Worm (Caenorhabditis elegans) whole organism, L1 larva: ENCODE data around the gene C46F11.4.

Experiments
- blmp-1 ChIP-seq: fragments of 150-350 bp; optimal IDR thresholded peaks from 2 replicates; lab custom pipeline; 2014; ENCODE audit warnings: missing biosample characterization, missing genetic modification characterization
- ceh-8 ChIP-seq: fragments of 200-800 bp; sonication (Bioruptor generic); optimal IDR thresholded peaks from 2 replicates; lab custom pipeline; 2018; ENCODE audit warnings: mild to moderate bottlenecking, missing genetic modification characterization, moderate library complexity, missing compliant biosample characterization
- dpl-1 ChIP-seq, 3 experiments: fragments of 150-350 bp in 2 of 3; sonication (generic microtip) in 1 of 3; optimal IDR thresholded peaks; 2 replicates each; lab custom pipeline; 2014 to 2017; ENCODE audit warnings: missing biosample characterization in 3 of 3, missing genetic modification characterization in 3 of 3, missing genetic modification reagents in 3 of 3
- efl-1 ChIP-seq, 4 experiments: fragments of 150-350 bp; optimal IDR thresholded peaks in 3 of 4; peaks in 1 of 4; 1 replicate in 1 of 4; 2 replicates in 3 of 4; lab custom pipeline; 2014; ENCODE audit warnings: missing biosample characterization in 2 of 4, missing genetic modification characterization in 2 of 4, missing genetic modification reagents in 2 of 4
- egl-13 ChIP-seq: sonication (generic microtip); optimal IDR thresholded peaks from 2 replicates; lab custom pipeline; 2016; ENCODE audit warnings: missing genotype, missing genetic modification reagents, missing genetic modification characterization, missing compliant biosample characterization
- fkh-10 ChIP-seq: sonication (generic microtip); optimal IDR thresholded peaks from 2 replicates; lab custom pipeline; 2017; ENCODE audit warnings: missing biosample characterization, missing genetic modification reagents, missing genetic modification characterization
- hpl-2 ChIP-seq: fragments of 150-350 bp; optimal IDR thresholded peaks from 2 replicates; lab custom pipeline; 2014; ENCODE audit warnings: missing biosample characterization, missing genetic modification reagents, missing genetic modification characterization
- lin-14 ChIP-seq: fragments of 200-800 bp; sonication (Bioruptor generic); optimal IDR thresholded peaks from 2 replicates; lab custom pipeline; 2018; ENCODE audit warnings: mild to moderate bottlenecking, missing genetic modification characterization, moderate library complexity, missing compliant biosample characterization
- lir-3 ChIP-seq: sonication (generic microtip); optimal IDR thresholded peaks from 2 replicates; lab custom pipeline; 2016; ENCODE audit warnings: mild to moderate bottlenecking, missing genetic modification characterization, moderate library complexity, missing compliant biosample characterization; ENCODE audit not compliant: poor library complexity
- lsy-2 ChIP-seq, 2 experiments: fragments of 150-350 bp; optimal IDR thresholded peaks; 2 replicates each; lab custom pipeline; 2014; ENCODE audit warnings: missing biosample characterization in 2 of 2, missing genetic modification characterization in 2 of 2
- nhr-12 ChIP-seq: sonication (generic microtip); optimal IDR thresholded peaks from 2 replicates; lab custom pipeline; 2017; ENCODE audit warnings: missing biosample characterization, missing genetic modification characterization
- nhr-85 ChIP-seq: sonication (generic microtip); peaks from one replicate; lab custom pipeline; 2016; ENCODE audit warnings: missing genetic modification characterization, inconsistent platforms, missing compliant biosample characterization
- nhr-90 ChIP-seq: sonication (generic microtip); optimal IDR thresholded peaks from 2 replicates; lab custom pipeline; 2016; ENCODE audit warnings: mild to moderate bottlenecking, missing genetic modification characterization, missing compliant biosample characterization; ENCODE audit not compliant: poor library complexity
- pqm-1 ChIP-seq: sonication (generic microtip); optimal IDR thresholded peaks from 3 replicates; lab custom pipeline; 2017; ENCODE audit warnings: missing biosample characterization, missing genetic modification characterization
- rnt-1 ChIP-seq: sonication (generic microtip); optimal IDR thresholded peaks from 2 replicates; lab custom pipeline; 2016; ENCODE audit warnings: mild to moderate bottlenecking, missing genetic modification characterization, moderate library complexity, missing compliant biosample characterization
- sup-37 ChIP-seq: fragments of 200-800 bp; sonication (Bioruptor generic); optimal IDR thresholded peaks from 2 replicates; lab custom pipeline; 2018; ENCODE audit warnings: mild to moderate bottlenecking, missing genetic modification characterization, missing compliant biosample characterization
- tlp-1 ChIP-seq: fragments of 150-350 bp; optimal IDR thresholded peaks from 2 replicates; lab custom pipeline; 2014; ENCODE audit warnings: missing biosample characterization, missing genetic modification characterization
- unc-30 ChIP-seq: sonication (generic microtip); optimal IDR thresholded peaks from 2 replicates; lab custom pipeline; 2017; ENCODE audit warnings: missing biosample characterization, missing genetic modification characterization
- zag-1 ChIP-seq: fragments of 150-350 bp; optimal IDR thresholded peaks from 2 replicates; lab custom pipeline; 2014; ENCODE audit warnings: missing biosample characterization, missing genetic modification characterization
- ztf-11 ChIP-seq, 2 experiments: sonication (generic microtip); optimal IDR thresholded peaks; 2 replicates each; lab custom pipeline; 2016 to 2017; ENCODE audit warnings: missing genetic modification characterization in 2 of 2, missing biosample characterization in 1 of 2, missing compliant biosample characterization in 1 of 2

Gene C46F11.4

DNA sequence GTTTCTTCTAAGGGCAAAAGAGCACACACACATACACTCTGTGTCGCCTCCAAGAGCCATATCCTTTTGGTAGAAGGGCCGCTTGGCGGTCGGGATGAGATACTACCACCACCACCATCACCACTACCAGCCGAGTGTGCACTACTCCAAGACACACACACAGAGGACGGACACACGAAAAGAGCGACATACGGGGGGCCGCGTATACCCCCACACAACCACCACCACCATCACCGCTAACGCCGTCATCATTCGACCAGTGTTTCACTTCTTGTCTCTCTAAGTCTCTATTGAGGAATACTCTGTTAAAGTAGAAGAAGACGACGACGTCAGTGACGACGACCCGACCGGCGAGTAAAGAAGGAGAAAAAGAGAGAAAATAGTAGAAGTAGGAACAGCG lies 43.5 kb downstream of the C46F11.4 start (continued):
- TF ChIP-seq ceh-8 (GFP tag; lab: Kevin White, UChicago) (peak; percentile 28), rnt-1 (tag; lab: Kevin White, UChicago) (peak; percentile 12), lsy-2 (tag; optimal IDR thresholded peaks at IDR 0.05; lab: Kevin White, UChicago) (peak in 1 of 2 experiments; percentile 43), nhr-12 (tag; lab: Kevin White, UChicago) (no peak), ztf-11 (tag; optimal IDR thresholded peaks at IDR 0.05; lab: Kevin White, UChicago) (peak in 1 of 2 experiments; percentile 53), fkh-10 (GFP tag; lab: Kevin White, UChicago) (no peak)

DNA sequence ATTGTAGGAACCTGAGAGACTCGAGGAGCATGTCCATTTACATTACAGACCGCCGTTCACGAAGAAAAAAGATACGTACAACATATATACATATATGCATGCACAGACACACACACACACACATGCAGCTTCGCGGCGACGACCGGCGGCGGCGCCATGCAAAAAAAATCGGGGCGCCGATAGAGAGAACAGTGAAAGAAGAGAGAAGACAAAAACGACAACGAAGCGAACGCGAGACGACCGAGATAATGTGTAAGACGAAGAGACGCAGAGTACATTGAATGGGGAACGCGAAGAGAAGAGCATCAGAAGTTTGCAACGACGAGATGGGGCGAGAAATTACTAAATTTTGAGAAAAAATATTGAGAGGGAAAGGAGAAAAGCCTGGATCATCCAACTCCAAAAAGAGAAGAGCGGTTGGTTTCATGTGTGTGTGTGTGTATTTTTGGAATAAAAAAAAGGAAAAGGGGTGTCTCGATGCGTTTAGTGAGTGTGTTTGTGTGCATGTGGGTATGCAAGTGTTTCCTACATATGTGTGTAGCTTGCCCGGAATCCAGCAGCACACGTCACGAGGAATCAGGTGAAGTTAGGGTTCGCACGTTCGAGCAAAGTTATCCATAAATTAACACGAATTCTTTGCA lies 44.4 kb downstream of the C46F11.4 start:
- no peak for TF ChIP-seq tlp-1
- peak; percentile 77 for TF ChIP-seq lin-14 (GFP tag; lab: Kevin White, UChicago)
- TF ChIP-seq blmp-1 (tag; lab: Kevin White, UChicago) = peak; percentile 43

DNA sequence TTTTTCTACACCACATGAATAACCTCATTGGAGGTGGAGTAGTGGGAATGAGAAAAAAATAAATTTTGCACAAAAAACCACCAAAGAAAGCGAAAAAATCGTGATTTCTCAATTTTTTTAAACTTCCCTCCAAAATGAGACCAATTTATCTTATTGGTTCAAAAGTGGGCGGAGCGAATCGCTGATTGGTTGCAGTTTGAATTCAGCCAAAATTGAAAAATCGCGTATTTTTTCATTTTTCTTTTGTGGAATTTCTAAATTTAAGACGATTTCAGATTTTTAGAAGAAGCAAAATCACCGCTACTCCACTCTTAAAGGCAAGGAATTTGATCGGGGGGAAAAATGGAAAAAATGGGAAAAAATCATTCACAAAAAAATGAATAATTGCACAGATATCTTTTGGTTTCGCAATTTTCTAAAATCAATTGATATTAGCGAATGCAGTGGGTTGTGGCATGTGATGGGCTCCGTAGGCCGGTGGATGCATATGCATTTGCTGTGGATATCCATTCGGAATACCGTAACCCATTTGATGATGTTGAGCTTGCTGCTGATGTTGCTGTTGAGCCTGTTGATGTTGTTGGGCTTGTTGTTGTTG lies 51.1 kb downstream of the C46F11.4 start:
- TF ChIP-seq dpl-1 (GFP tag; optimal IDR thresholded peaks at IDR 0.05; lab: Kevin White, UChicago) (peak in 1 of 3 experiments; percentile 4), efl-1 (optimal IDR thresholded peaks at IDR 0.05; lab: Kevin White, UChicago) (no peak), efl-1 (GFP tag; optimal IDR thresholded peaks at IDR 0.05 in 1 of 2; lab: Kevin White, UChicago) (peak in 1 of 2 experiments; percentile 24), lir-3 (tag; lab: Kevin White, UChicago) (no peak), hpl-2 (GFP tag; lab: Kevin White, UChicago) (no peak), nhr-90 (tag; lab: Kevin White, UChicago) (no peak), sup-37 (no peak), zag-1 (tag; lab: Kevin White, UChicago) (no peak), egl-13 (tag; lab: Kevin White, UChicago) (no peak), nhr-85 (tag; lab: Kevin White, UChicago) (no peak), tlp-1 (no peak), unc-30 (no peak)
- TF ChIP-seq, all 84 proteins: peak for 2

DNA sequence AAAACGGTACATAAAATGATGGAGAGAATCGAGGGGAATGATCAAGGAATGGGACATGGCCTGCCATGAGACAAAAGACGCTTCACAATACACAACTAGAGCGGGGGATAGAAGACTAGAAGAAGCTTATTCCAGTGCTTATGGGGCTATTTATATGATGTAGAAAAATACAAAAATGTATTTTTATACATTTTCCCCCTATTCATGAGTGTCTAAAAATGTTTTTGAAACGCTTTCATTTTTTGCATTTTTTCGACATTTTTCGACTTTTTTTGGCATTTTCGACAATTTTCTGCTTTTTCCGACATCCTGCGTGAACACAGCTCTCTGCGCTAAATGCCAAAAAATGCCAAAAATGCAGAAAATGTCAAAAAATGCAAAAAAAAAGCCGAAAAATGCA lies 51.7 kb downstream of the C46F11.4 start:
- TF ChIP-seq lir-3 (tag; lab: Kevin White, UChicago) (no peak), pqm-1 (tag; lab: Kevin White, UChicago) (no peak)
